Worm (Caenorhabditis elegans) whole organism, mixed stage, embryonic: ENCODE data around the gene sms-2.

ENCODE experiments used
- lin-13 ChIP-seq: fragments of 150-350 bp; optimal IDR thresholded peaks from 2 replicates; lab custom pipeline; 2014; ENCODE audit warnings: missing biosample characterization, missing genetic modification characterization
- nhr-76 ChIP-seq: sonication (generic microtip); optimal IDR thresholded peaks from 2 replicates; lab custom pipeline; 2017; ENCODE audit warnings: missing biosample characterization, missing genetic modification characterization
- sem-2 ChIP-seq: fragments of 200-800 bp; sonication (Bioruptor generic); optimal IDR thresholded peaks from 2 replicates; lab custom pipeline; 2018; ENCODE audit warnings: mild to moderate bottlenecking, missing genetic modification characterization, missing compliant biosample characterization
- unc-39 ChIP-seq: fragments of 150-350 bp; optimal IDR thresholded peaks from 2 replicates; lab custom pipeline; 2014; ENCODE audit warnings: missing biosample characterization, missing genetic modification characterization
- unc-62 ChIP-seq: fragments of 150-350 bp; optimal IDR thresholded peaks from 2 replicates; lab custom pipeline; 2014; ENCODE audit warnings: missing biosample characterization, missing genetic modification reagents, missing genetic modification characterization

DNA sequence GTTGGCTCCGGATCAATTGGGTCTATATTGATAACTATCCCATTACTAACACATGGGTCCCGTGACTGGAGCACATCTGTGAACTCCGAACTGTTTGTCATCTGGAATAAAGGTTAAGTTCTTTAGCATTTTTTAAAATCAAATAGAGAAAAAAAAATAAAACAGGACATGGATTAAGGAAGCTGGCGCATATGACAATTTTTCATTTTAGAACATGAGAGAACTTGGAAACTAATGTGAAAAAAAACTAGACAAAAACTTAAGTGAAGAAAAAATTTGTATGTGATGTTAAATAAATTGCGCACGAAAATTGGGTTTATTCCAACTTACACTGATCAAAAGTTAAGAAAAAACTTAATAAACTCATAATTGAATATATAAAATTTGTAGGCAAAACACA is at the start of gene sms-2:
- TF ChIP-seq lin-13 (tag; lab: Kevin White, UChicago): no peak
- no peak for TF ChIP-seq unc-62 (GFP tag; lab: Kevin White, UChicago)
- no peak for TF ChIP-seq nhr-76 (tag; lab: Kevin White, UChicago)
- TF ChIP-seq unc-39 (tag; lab: Kevin White, UChicago): no peak
- no peak for TF ChIP-seq sem-2 (GFP tag; lab: Kevin White, UChicago)
